Worm (Caenorhabditis elegans): ENCODE measurements around the gene mrps-22.

- no peak for TF ChIP-seq unc-62 (GFP tag; optimal IDR thresholded peaks at IDR 0.05 in 1 of 2)
- TF ChIP-seq unc-62 (tag; optimal IDR thresholded peaks at IDR 0.05) = no peak
- TF ChIP-seq mep-1 (tag; optimal IDR thresholded peaks at IDR 0.05) = no peak
- TF ChIP-seq ztf-11 (tag; optimal IDR thresholded peaks at IDR 0.05) = no peak
- no peak for TF ChIP-seq nhr-76 (tag; optimal IDR thresholded peaks at IDR 0.05)
- no peak for TF ChIP-seq unc-130 (GFP tag; optimal IDR thresholded peaks at IDR 0.05)
- TF ChIP-seq mdl-1 (tag; optimal IDR thresholded peaks at IDR 0.05) = no peak
Measured at ce11 chrII:10602184-10602583, 19.8 kb downstream of the mrps-22 start, which contains the start of gene srv-2.

All from whole organism, L4 larva.